Worm (Caenorhabditis elegans): ENCODE data around the gene hrde-2.

The hrde-2 gene

DNA sequence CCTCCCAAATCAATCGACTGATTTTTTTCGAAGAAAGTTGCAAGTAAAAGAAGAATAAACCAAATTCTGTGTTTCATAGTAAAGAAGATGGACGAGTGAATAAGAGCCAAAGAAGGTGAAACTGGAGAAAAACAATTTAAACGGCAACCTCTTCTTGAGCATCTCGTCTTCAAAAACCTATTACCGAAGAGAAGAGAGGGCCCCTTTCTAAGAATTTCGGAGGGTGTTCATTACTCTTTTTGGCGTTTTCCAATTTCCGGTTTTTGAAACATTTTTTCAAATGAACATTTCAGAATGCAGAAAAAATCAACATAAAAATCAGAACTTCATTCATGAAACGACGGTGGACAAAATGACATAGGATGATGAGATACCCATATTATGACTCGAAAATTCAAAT, 6.7 kb downstream of the hrde-2 start, which contains the start of gene nmr-2:
TSS of gene nmr-2 (minus strand) at position 101 of the 400 bp plus-strand sequence.
- TF ChIP-seq flh-1 (GFP tag; optimal IDR thresholded peaks at IDR 0.05) (no peak), mls-2 (tag; optimal IDR thresholded peaks at IDR 0.05) (no peak), bed-3 (GFP tag; optimal IDR thresholded peaks at IDR 0.05) (no peak), M03D4.4 (tag; optimal IDR thresholded peaks at IDR 0.05) (no peak), blmp-1 (tag; optimal IDR thresholded peaks at IDR 0.05) (no peak), cnd-1 (tag; optimal IDR thresholded peaks at IDR 0.05) (no peak), elt-3 (tag; optimal IDR thresholded peaks at IDR 0.05) (no peak), mab-5 (tag; optimal IDR thresholded peaks at IDR 0.05) (no peak), nhr-2 (tag; optimal IDR thresholded peaks at IDR 0.05) (no peak), hlh-1 (tag; optimal IDR thresholded peaks at IDR 0.05) (no peak), drap-1 (GFP tag; optimal IDR thresholded peaks at IDR 0.05) (no peak), ceh-83 (GFP tag; optimal IDR thresholded peaks at IDR 0.05) (no peak), nhr-12 (tag; optimal IDR thresholded peaks at IDR 0.05) (no peak)

DNA sequence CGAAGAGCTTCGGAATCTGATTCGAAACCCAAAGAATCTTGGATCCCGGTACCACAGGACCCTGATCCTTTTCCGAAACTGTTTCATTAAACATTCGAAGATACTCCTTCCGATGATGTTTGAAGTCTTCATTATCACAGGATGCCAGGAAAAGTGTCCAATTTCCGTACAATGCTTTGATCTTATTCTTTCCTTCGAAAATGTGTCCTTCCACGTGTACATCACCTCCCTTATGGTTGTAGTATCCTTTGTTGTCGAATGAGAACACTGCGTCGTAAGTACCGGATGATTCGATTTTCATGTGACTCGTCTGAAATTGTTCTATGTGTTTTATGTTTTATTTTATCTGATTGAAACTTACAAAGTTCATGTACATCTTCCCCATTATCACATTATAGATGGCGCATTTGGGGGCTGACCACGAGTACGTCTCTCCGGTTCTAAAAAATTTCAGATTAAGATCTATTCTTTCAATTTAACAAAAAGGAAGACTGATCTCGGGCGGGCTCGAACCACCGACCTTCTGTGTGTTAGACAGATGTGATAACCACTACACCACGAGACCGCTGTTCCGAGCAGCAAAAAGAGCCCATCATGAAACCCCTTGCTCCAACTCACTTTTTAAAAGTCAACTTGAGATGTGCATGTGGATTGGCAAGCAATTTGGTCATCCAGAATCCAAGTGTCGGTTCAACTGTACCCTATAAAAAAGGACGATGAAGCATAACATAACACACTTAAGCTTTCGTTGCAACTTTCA, 7.8 kb downstream of the hrde-2 start:
- TF ChIP-seq cnd-1 (tag; optimal IDR thresholded peaks at IDR 0.05) = no peak
- peak; percentile 10 for TF ChIP-seq sem-2 (GFP tag; optimal IDR thresholded peaks at IDR 0.05)
- TF ChIP-seq unc-120 (tag; optimal IDR thresholded peaks at IDR 0.05; ENCODE audit: poor library complexity, severe bottlenecking) = no peak
- TF ChIP-seq mls-2 (tag; optimal IDR thresholded peaks at IDR 0.05) = no peak
- no peak for TF ChIP-seq lin-32 (GFP tag; optimal IDR thresholded peaks at IDR 0.05)
- no peak for TF ChIP-seq elt-3 (tag; optimal IDR thresholded peaks at IDR 0.05)
- TF ChIP-seq unc-39 (tag; optimal IDR thresholded peaks at IDR 0.05) = no peak

DNA sequence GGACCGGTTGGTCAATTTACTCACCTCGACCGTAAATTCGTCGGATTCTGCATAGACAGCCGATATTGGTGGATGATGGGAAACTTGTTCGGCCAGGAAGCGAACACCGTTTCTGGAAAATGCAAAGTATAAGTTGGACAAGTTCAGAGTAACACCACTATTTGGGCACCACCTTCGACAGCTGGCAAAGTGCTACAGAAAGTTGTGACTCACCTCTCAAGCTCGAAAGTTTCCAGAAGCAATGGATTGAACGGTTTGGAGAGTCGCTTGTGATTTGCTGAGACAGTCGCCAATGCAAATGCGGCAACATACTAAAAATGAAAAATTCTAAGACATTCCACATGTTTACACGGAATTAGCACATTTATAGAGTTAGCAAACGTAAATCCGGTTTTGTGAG, 8.4 kb downstream of the hrde-2 start:
- TF ChIP-seq blmp-1 (tag; optimal IDR thresholded peaks at IDR 0.05) = no peak
- no peak for TF ChIP-seq lin-32 (GFP tag; optimal IDR thresholded peaks at IDR 0.05)
- no peak for TF ChIP-seq M03D4.4 (tag; optimal IDR thresholded peaks at IDR 0.05)
- TF ChIP-seq ztf-11 (tag; optimal IDR thresholded peaks at IDR 0.05) = no peak
- no peak for TF ChIP-seq hlh-1 (tag; optimal IDR thresholded peaks at IDR 0.05)
- TF ChIP-seq elt-3 (tag; optimal IDR thresholded peaks at IDR 0.05) = no peak

DNA sequence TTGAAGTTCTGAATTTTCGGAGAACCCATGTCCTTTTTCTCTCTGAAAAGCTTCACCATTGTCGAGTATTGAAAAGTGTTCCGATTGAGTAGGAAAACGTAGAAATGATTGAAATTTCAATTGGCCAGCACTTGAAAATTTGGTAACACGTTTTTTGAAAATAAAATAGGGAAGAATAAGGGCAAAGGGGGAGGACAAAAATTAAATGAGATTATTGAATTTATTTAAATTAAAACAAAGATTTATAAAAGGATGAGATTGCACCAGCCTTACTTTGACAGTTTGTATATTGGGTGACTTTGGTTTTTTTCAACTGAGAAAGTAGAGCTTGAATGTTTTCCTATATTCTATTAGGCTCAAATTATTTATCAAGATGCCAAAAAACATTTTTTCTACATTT, 9.3 kb downstream of the hrde-2 start, which contains the start of gene obr-2:
TSS of gene obr-2 (minus strand) at position 101 of the 400 bp plus-strand sequence.
- no peak for TF ChIP-seq unc-39 (tag; optimal IDR thresholded peaks at IDR 0.05)
- no peak for TF ChIP-seq ztf-11 (tag; optimal IDR thresholded peaks at IDR 0.05)
- no peak for TF ChIP-seq ham-2 (GFP tag; optimal IDR thresholded peaks at IDR 0.05)
- TF ChIP-seq M03D4.4 (tag; optimal IDR thresholded peaks at IDR 0.05) = no peak
- no peak for TF ChIP-seq hlh-1 (tag; optimal IDR thresholded peaks at IDR 0.05)
- TF ChIP-seq mls-2 (tag; optimal IDR thresholded peaks at IDR 0.05) = no peak
- TF ChIP-seq ces-1 (GFP tag; optimal IDR thresholded peaks at IDR 0.05) = no peak
- no peak for TF ChIP-seq nhr-12 (tag; optimal IDR thresholded peaks at IDR 0.05)
- TF ChIP-seq elt-1 (tag; optimal IDR thresholded peaks at IDR 0.05; ENCODE audit: borderline replicate concordance, insufficient read depth) = no peak
- no peak for TF ChIP-seq nhr-2 (tag; optimal IDR thresholded peaks at IDR 0.05)
- no peak for TF ChIP-seq mab-5 (tag; optimal IDR thresholded peaks at IDR 0.05)
- TF ChIP-seq pha-4 (tag; optimal IDR thresholded peaks at IDR 0.05) = no peak
- TF ChIP-seq drap-1 (GFP tag; optimal IDR thresholded peaks at IDR 0.05) = no peak
- no peak for TF ChIP-seq unc-120 (tag; optimal IDR thresholded peaks at IDR 0.05; ENCODE audit: poor library complexity, severe bottlenecking)
- TF ChIP-seq sptf-1 (tag; optimal IDR thresholded peaks at IDR 0.05) = no peak
- TF ChIP-seq lin-13 (tag; optimal IDR thresholded peaks at IDR 0.05) = no peak
- no peak for TF ChIP-seq snpc-4 (tag; optimal IDR thresholded peaks at IDR 0.05)

DNA sequence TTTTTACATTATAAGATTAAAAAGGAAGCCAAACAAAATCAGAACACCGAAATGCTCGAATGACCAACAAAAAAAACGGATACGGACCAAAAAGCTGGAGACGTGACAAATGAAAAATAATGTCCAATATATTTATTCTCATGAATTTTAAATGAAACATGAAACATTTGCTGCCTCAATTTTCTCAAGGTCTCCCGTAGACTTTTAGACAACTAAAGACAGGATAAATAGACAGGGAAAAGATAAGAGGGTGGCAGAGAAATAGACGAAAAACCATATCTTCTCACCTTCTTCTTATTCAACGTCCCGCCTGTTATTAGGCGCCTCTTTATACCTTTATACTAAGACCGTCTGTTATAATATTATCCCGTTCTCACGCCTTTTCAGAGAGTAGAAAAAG, 10.9 kb downstream of the hrde-2 start:
- TF ChIP-seq unc-120 (tag; optimal IDR thresholded peaks at IDR 0.05; ENCODE audit: poor library complexity, severe bottlenecking) (peak; percentile 6), flh-1 (GFP tag; optimal IDR thresholded peaks at IDR 0.05) (no peak), unc-39 (tag; optimal IDR thresholded peaks at IDR 0.05) (no peak), nhr-76 (tag; optimal IDR thresholded peaks at IDR 0.05) (no peak), mab-5 (tag; optimal IDR thresholded peaks at IDR 0.05) (no peak), drap-1 (GFP tag; optimal IDR thresholded peaks at IDR 0.05) (no peak), elt-3 (tag; optimal IDR thresholded peaks at IDR 0.05) (no peak), hlh-1 (tag; optimal IDR thresholded peaks at IDR 0.05) (no peak)

DNA sequence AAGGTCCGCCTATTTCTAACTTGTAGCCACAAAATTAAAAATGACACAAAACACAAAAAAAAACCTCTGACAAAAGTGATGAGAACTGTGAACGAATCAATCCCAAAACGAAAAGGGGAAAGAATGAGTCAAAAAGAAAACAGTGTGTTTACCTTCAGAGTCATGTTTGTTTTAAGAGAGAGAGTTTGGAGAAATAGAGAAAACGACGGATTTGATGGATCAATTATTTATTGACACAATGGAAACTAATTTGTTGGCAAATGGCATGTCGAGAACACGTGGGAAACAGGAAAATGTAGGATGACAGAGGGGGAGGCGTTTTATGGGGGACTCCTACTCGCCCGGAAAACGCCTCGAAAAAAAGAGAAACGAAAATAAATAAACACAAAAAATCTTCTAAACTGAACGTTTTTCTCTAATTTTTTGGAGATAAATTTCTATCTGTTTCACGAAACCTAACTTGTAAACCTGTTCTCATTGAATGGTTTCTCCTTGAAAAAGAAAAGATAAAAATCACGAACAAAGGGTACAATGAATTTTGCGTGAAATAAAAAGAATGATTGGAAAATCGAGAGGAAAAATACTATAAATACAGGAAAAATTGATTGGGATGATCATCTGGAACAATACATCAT, 12.0 kb downstream of the hrde-2 start:
- TF ChIP-seq tbx-8 (GFP tag; optimal IDR thresholded peaks at IDR 0.05) (no peak), bed-3 (GFP tag; optimal IDR thresholded peaks at IDR 0.05) (no peak), flh-1 (GFP tag; optimal IDR thresholded peaks at IDR 0.05) (no peak), nhr-28 (tag; optimal IDR thresholded peaks at IDR 0.05) (no peak), nhr-2 (tag; optimal IDR thresholded peaks at IDR 0.05) (no peak)

Measured in whole organism, mixed stage, embryonic.